Fruit fly (Drosophila melanogaster): ENCODE results near the gene sl.

sl gene

dm6 chrX:16332615-16333288, 17.4 kb upstream of the sl start (continued):
- TF ChIP-seq tgo (GFP tag; IDR thresholded peaks at IDR 0.05) = peak; percentile 92
- TF ChIP-seq pb (GFP tag; optimal IDR thresholded peaks at IDR 0.05) = peak; percentile 92
- no peak for TF ChIP-seq Bgb (GFP tag; IDR thresholded peaks at IDR 0.05; ENCODE audit: partially characterized antibody)
- TF ChIP-seq CG17359 (tag; optimal IDR thresholded peaks at IDR 0.05) = peak; percentile 95
- peak; percentile 90 for TF ChIP-seq onecut (GFP tag; IDR thresholded peaks at IDR 0.05)
- no peak; the same call in 1 of the 3 replicates for TF ChIP-seq CG11560 (tag; IDR thresholded peaks at IDR 0.05)
- peak; percentile 83 for TF ChIP-seq Jarid2 (GFP tag; optimal IDR thresholded peaks at IDR 0.05)
- TF ChIP-seq CG8478 (optimal IDR thresholded peaks at IDR 0.05) = no peak
- TF ChIP-seq mirr (GFP tag; optimal IDR thresholded peaks at IDR 0.05) = peak; percentile 96
- no peak for TF ChIP-seq knrl (GFP tag; IDR thresholded peaks at IDR 0.05; ENCODE audit: partially characterized antibody)
- TF ChIP-seq ems (GFP tag; optimal IDR thresholded peaks at IDR 0.05) = peak; percentile 93
- TF ChIP-seq CG9876 (GFP tag; optimal IDR thresholded peaks at IDR 0.05) = peak; percentile 91
- peak; percentile 93 for TF ChIP-seq Spps (tag; optimal IDR thresholded peaks at IDR 0.05)
- peak; percentile 85 for TF ChIP-seq CG14667 (GFP tag; IDR thresholded peaks at IDR 0.05)
- TF ChIP-seq Opbp (GFP tag; IDR thresholded peaks at IDR 0.05; ENCODE audit: partially characterized antibody) = no peak
- no peak for TF ChIP-seq Hr39 (optimal IDR thresholded peaks at IDR 0.05)
- TF ChIP-seq CG4617 (GFP tag; optimal IDR thresholded peaks at IDR 0.05; ENCODE audit: borderline replicate concordance) = peak; percentile 54
- peak; percentile 93 for TF ChIP-seq seq (GFP tag; IDR thresholded peaks at IDR 0.05)
- TF ChIP-seq Six4 (GFP tag; optimal IDR thresholded peaks at IDR 0.05) = peak; percentile 92
- peak; percentile 95 for TF ChIP-seq D19A (tag; optimal IDR thresholded peaks at IDR 0.05)
- TF ChIP-seq CG33557 (GFP tag; optimal IDR thresholded peaks at IDR 0.05) = peak; percentile 96
- TF ChIP-seq Ssrp (tag; optimal IDR thresholded peaks at IDR 0.05) = peak; percentile 96
- TF ChIP-seq cad (GFP tag; optimal IDR thresholded peaks at IDR 0.05) = no peak
- TF ChIP-seq Rfx (GFP tag; IDR thresholded peaks at IDR 0.05) = peak; percentile 93
- TF ChIP-seq stwl (tag; optimal IDR thresholded peaks at IDR 0.05) = peak; percentile 46
- TF ChIP-seq CG12155 (GFP tag; optimal IDR thresholded peaks at IDR 0.05) = peak; percentile 92
- TF ChIP-seq CG13775 (GFP tag; optimal IDR thresholded peaks at IDR 0.05) = peak; percentile 96
- peak; percentile 80; the same call in 1 of the 2 replicates for TF ChIP-seq sim (GFP tag; IDR thresholded peaks at IDR 0.05)
- peak; percentile 96 for TF ChIP-seq Camta (GFP tag; optimal IDR thresholded peaks at IDR 0.05)
- peak; percentile 86 for TF ChIP-seq jigr1 (GFP tag; IDR thresholded peaks at IDR 0.05)
- peak; percentile 91 for TF ChIP-seq chm (GFP tag; IDR thresholded peaks at IDR 0.05)
- TF ChIP-seq CG13894 (tag; optimal IDR thresholded peaks at IDR 0.05) = peak; percentile 97
- peak; percentile 90 for TF ChIP-seq sd (tag; optimal IDR thresholded peaks at IDR 0.05)
- peak; percentile 3 for TF ChIP-seq yki (optimal IDR thresholded peaks at IDR 0.05)
- TF ChIP-seq btn (GFP tag; optimal IDR thresholded peaks at IDR 0.05) = peak; percentile 92
- peak; percentile 94 for TF ChIP-seq salm (tag; optimal IDR thresholded peaks at IDR 0.05)
- TF ChIP-seq CG9437 (GFP tag; optimal IDR thresholded peaks at IDR 0.05) = peak; percentile 94
- TF ChIP-seq CG11695 (GFP tag; IDR thresholded peaks at IDR 0.05) = peak; percentile 97
- peak; percentile 99 for TF ChIP-seq Med (GFP tag)
- no peak for TF ChIP-seq Doc3 (GFP tag; IDR thresholded peaks at IDR 0.05; ENCODE audit: partially characterized antibody)
- TF ChIP-seq Lhr (GFP tag; optimal IDR thresholded peaks at IDR 0.05) = peak; percentile 86
- TF ChIP-seq CG2202 (tag; optimal IDR thresholded peaks at IDR 0.05) = peak; percentile 94
- peak; percentile 95 for TF ChIP-seq nerfin-1 (tag; optimal IDR thresholded peaks at IDR 0.05)
- peak; percentile 18 to 77 for TF ChIP-seq insv (GFP tag; optimal IDR thresholded peaks at IDR 0.05)
- peak; percentile 93 for TF ChIP-seq CG17568 (GFP tag; optimal IDR thresholded peaks at IDR 0.05)
- TF ChIP-seq pita (GFP tag; optimal IDR thresholded peaks at IDR 0.05) = no peak
- TF ChIP-seq HmgD (GFP tag; optimal IDR thresholded peaks at IDR 0.05) = peak; percentile 88
- TF ChIP-seq CG13296 (GFP tag; optimal IDR thresholded peaks at IDR 0.05) = peak; percentile 98
- no peak; the same call in 1 of the 2 replicates for TF ChIP-seq CG13287 (GFP tag; IDR thresholded peaks at IDR 0.05; ENCODE audit: partially characterized antibody)
- TF ChIP-seq CG6854 (GFP tag; optimal IDR thresholded peaks at IDR 0.05) = peak; percentile 95

Data from whole organism, embryonic.